Worm (Caenorhabditis elegans) whole organism, L1 larva: ENCODE measurements around the gene Y41D4B.15.

Experiments
- aly-2 ChIP-seq: fragments of 150-350 bp; optimal IDR thresholded peaks from 2 replicates; lab custom pipeline; 2014; ENCODE audit warnings: missing biosample characterization, missing genetic modification characterization
- ama-1 ChIP-seq: fragments of 150-350 bp; optimal IDR thresholded peaks from 2 replicates; lab custom pipeline; 2014
- blmp-1 ChIP-seq: fragments of 150-350 bp; optimal IDR thresholded peaks from 2 replicates; lab custom pipeline; 2014; ENCODE audit warnings: missing biosample characterization, missing genetic modification characterization
- ceh-63 ChIP-seq: fragments of 200-800 bp; sonication (Bioruptor generic); optimal IDR thresholded peaks from 2 replicates; lab custom pipeline; 2018; ENCODE audit warnings: mild to moderate bottlenecking, missing genetic modification characterization, missing compliant biosample characterization
- efl-1 ChIP-seq, 4 experiments: fragments of 150-350 bp; optimal IDR thresholded peaks in 3 of 4; peaks in 1 of 4; 1 replicate in 1 of 4; 2 replicates in 3 of 4; lab custom pipeline; 2014; ENCODE audit warnings: missing biosample characterization in 2 of 4, missing genetic modification characterization in 2 of 4, missing genetic modification reagents in 2 of 4
- egl-13 ChIP-seq: sonication (generic microtip); optimal IDR thresholded peaks from 2 replicates; lab custom pipeline; 2016; ENCODE audit warnings: missing genotype, missing genetic modification reagents, missing genetic modification characterization, missing compliant biosample characterization
- egl-27 ChIP-seq, 2 experiments: fragments of 150-350 bp in 1 of 2; sonication (generic microtip); optimal IDR thresholded peaks; 3 replicates each; lab custom pipeline; 2017 to 2018; ENCODE audit warnings: missing biosample characterization in 2 of 2, missing genetic modification characterization in 2 of 2, missing genetic modification reagents in 2 of 2
- ets-5 ChIP-seq: fragments of 200-800 bp; sonication (Bioruptor generic); IDR thresholded peaks from 2 replicates; pipeline ENCODE4 v1.3.6; 2022; ENCODE audit warnings: missing genetic modification characterization, missing compliant biosample characterization
- fkh-10 ChIP-seq: sonication (generic microtip); optimal IDR thresholded peaks from 2 replicates; lab custom pipeline; 2017; ENCODE audit warnings: missing biosample characterization, missing genetic modification reagents, missing genetic modification characterization
- grh-1 ChIP-seq: fragments of 200-800 bp; sonication (Bioruptor generic); IDR thresholded peaks from 2 replicates; pipeline ENCODE4 v1.3.6; 2022; ENCODE audit warnings: missing genetic modification reagents, missing genetic modification characterization, missing compliant biosample characterization
- hlh-17 ChIP-seq: fragments of 200-800 bp; sonication (Bioruptor generic); optimal IDR thresholded peaks from 2 replicates; lab custom pipeline; 2018; ENCODE audit warnings: missing genetic modification characterization, mild to moderate bottlenecking, missing compliant biosample characterization, moderate library complexity, borderline replicate concordance
- hlh-4 ChIP-seq: sonication (generic microtip); optimal IDR thresholded peaks from 2 replicates; lab custom pipeline; 2016; ENCODE audit warnings: mild to moderate bottlenecking, missing genetic modification characterization, missing compliant biosample characterization
- irx-1 ChIP-seq: sonication (generic microtip); optimal IDR thresholded peaks from 2 replicates; lab custom pipeline; 2016; ENCODE audit warnings: missing genetic modification characterization, missing compliant biosample characterization
- isw-1 ChIP-seq: fragments of 200-800 bp; sonication (Bioruptor generic); IDR thresholded peaks from 2 replicates; pipeline ENCODE4 v1.3.6; 2022; ENCODE audit warnings: missing genetic modification characterization, missing compliant biosample characterization
- lin-14 ChIP-seq: fragments of 200-800 bp; sonication (Bioruptor generic); optimal IDR thresholded peaks from 2 replicates; lab custom pipeline; 2018; ENCODE audit warnings: mild to moderate bottlenecking, missing genetic modification characterization, moderate library complexity, missing compliant biosample characterization
- lin-15B ChIP-seq: fragments of 150-350 bp; sonication (generic microtip); optimal IDR thresholded peaks from 3 replicates; lab custom pipeline; 2014; ENCODE audit warnings: missing biosample characterization, missing genetic modification characterization
- lin-35 ChIP-seq, 2 experiments: fragments of 150-350 bp; optimal IDR thresholded peaks; 2 replicates each; lab custom pipeline; 2014; ENCODE audit warnings: missing biosample characterization in 2 of 2, missing genetic modification characterization in 2 of 2, missing genetic modification reagents in 2 of 2
- lin-39 ChIP-seq: fragments of 150-350 bp; optimal IDR thresholded peaks from 2 replicates; lab custom pipeline; 2014; ENCODE audit warnings: missing biosample characterization, missing genetic modification reagents, missing genetic modification characterization
- lir-3 ChIP-seq: sonication (generic microtip); optimal IDR thresholded peaks from 2 replicates; lab custom pipeline; 2016; ENCODE audit warnings: mild to moderate bottlenecking, missing genetic modification characterization, moderate library complexity, missing compliant biosample characterization; ENCODE audit not compliant: poor library complexity
- lsy-2 ChIP-seq, 2 experiments: fragments of 150-350 bp; optimal IDR thresholded peaks; 2 replicates each; lab custom pipeline; 2014; ENCODE audit warnings: missing biosample characterization in 2 of 2, missing genetic modification characterization in 2 of 2
- mdl-1 ChIP-seq, 2 experiments: fragments of 150-350 bp; optimal IDR thresholded peaks; 2 replicates each; lab custom pipeline; 2014 to 2017; ENCODE audit warnings: missing biosample characterization in 2 of 2, missing genetic modification characterization in 2 of 2, inconsistent platforms in 1 of 2
- mef-2 ChIP-seq: fragments of 150-350 bp; optimal IDR thresholded peaks from 2 replicates; lab custom pipeline; 2014; ENCODE audit warnings: missing biosample characterization, missing genetic modification characterization
- nhr-20 ChIP-seq: sonication (generic microtip); optimal IDR thresholded peaks from 2 replicates; lab custom pipeline; 2016; ENCODE audit warnings: mild to moderate bottlenecking, missing genetic modification characterization, missing compliant biosample characterization
- nhr-47 ChIP-seq: sonication (generic microtip); optimal IDR thresholded peaks from 2 replicates; lab custom pipeline; 2016; ENCODE audit warnings: mild to moderate bottlenecking, missing genetic modification characterization, moderate library complexity, missing compliant biosample characterization
- nhr-71 ChIP-seq: sonication (generic microtip); optimal IDR thresholded peaks from 2 replicates; lab custom pipeline; 2016; ENCODE audit warnings: mild to moderate bottlenecking, missing genetic modification characterization, moderate library complexity, missing compliant biosample characterization
- nhr-76 ChIP-seq: sonication (generic microtip); optimal IDR thresholded peaks from 2 replicates; lab custom pipeline; 2017; ENCODE audit warnings: missing biosample characterization, missing genetic modification characterization
- nhr-85 ChIP-seq: sonication (generic microtip); peaks from one replicate; lab custom pipeline; 2016; ENCODE audit warnings: missing genetic modification characterization, inconsistent platforms, missing compliant biosample characterization
- pax-3 ChIP-seq: fragments of 200-800 bp; sonication (Bioruptor generic); optimal IDR thresholded peaks from 2 replicates; lab custom pipeline; 2018; ENCODE audit warnings: mild to moderate bottlenecking, missing genetic modification characterization, moderate library complexity, missing compliant biosample characterization
- rnt-1 ChIP-seq: sonication (generic microtip); optimal IDR thresholded peaks from 2 replicates; lab custom pipeline; 2016; ENCODE audit warnings: mild to moderate bottlenecking, missing genetic modification characterization, moderate library complexity, missing compliant biosample characterization
- skn-1 ChIP-seq: fragments of 150-350 bp; optimal IDR thresholded peaks from 2 replicates; lab custom pipeline; 2014; ENCODE audit warnings: missing biosample characterization, missing genetic modification characterization
- snu-23 ChIP-seq: sonication (generic microtip); optimal IDR thresholded peaks from 2 replicates; lab custom pipeline; 2016; ENCODE audit warnings: missing genetic modification characterization, missing compliant biosample characterization
- swsn-7 ChIP-seq: sonication (generic microtip); optimal IDR thresholded peaks from 2 replicates; lab custom pipeline; 2016; ENCODE audit warnings: missing genetic modification characterization, missing compliant biosample characterization
- tbx-2 ChIP-seq: sonication (generic microtip); optimal IDR thresholded peaks from 2 replicates; lab custom pipeline; 2016; ENCODE audit warnings: missing genetic modification characterization, missing compliant biosample characterization
- unc-130 ChIP-seq: fragments of 150-350 bp; optimal IDR thresholded peaks from 2 replicates; lab custom pipeline; 2017; ENCODE audit warnings: missing biosample characterization, missing genetic modification characterization, inconsistent platforms
- unc-30 ChIP-seq: sonication (generic microtip); optimal IDR thresholded peaks from 2 replicates; lab custom pipeline; 2017; ENCODE audit warnings: missing biosample characterization, missing genetic modification characterization
- unc-86 ChIP-seq: sonication (generic microtip); optimal IDR thresholded peaks from 2 replicates; lab custom pipeline; 2016; ENCODE audit warnings: missing genetic modification characterization, missing compliant biosample characterization
- vab-15 ChIP-seq: sonication (generic microtip); optimal IDR thresholded peaks from 2 replicates; lab custom pipeline; 2017; ENCODE audit warnings: missing genotype, mild to moderate bottlenecking, missing genetic modification characterization, missing compliant biosample characterization
- xbp-1 ChIP-seq: sonication (generic microtip); optimal IDR thresholded peaks from 2 replicates; lab custom pipeline; 2016; ENCODE audit warnings: missing genetic modification characterization, missing compliant biosample characterization
- zag-1 ChIP-seq: fragments of 150-350 bp; optimal IDR thresholded peaks from 2 replicates; lab custom pipeline; 2014; ENCODE audit warnings: missing biosample characterization, missing genetic modification characterization
- zip-4 ChIP-seq: fragments of 200-800 bp; sonication (Bioruptor generic); optimal IDR thresholded peaks from 2 replicates; lab custom pipeline; 2018; ENCODE audit warnings: mild to moderate bottlenecking, missing genetic modification characterization, moderate library complexity, missing compliant biosample characterization
- ztf-11 ChIP-seq, 2 experiments: sonication (generic microtip); optimal IDR thresholded peaks; 2 replicates each; lab custom pipeline; 2016 to 2017; ENCODE audit warnings: missing genetic modification characterization in 2 of 2, missing biosample characterization in 1 of 2, missing compliant biosample characterization in 1 of 2
- ztf-4 ChIP-seq: fragments of 150-350 bp; optimal IDR thresholded peaks from 2 replicates; lab custom pipeline; 2014; ENCODE audit warnings: missing biosample characterization, missing genetic modification characterization

Y41D4B.15 gene

DNA sequence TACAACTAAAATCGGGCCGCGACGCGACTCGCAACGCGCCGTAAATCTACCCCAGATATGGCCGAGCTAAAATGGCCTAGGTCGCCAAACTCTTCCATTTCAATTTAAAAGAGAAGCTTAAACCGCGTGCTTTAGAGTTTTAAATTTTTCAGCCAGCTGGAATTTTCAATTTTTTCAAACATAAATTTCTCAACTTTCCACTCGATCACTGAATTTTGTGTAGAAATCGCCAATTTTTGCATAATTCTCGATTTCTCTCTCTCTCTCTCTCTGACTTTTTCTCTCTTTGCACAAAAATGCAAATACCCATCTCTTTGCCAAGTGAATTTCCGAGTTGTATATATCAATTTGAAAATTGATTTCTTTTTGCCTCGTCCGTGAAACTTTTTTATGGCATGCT, 40.5 kb upstream of the Y41D4B.15 start, which contains the start of gene K03H6.1:
TSS of gene K03H6.1 (plus strand) at position 301 of the 400 bp plus-strand sequence.
- TF ChIP-seq unc-130 (tag; lab: Kevin White, UChicago), result no peak
- TF ChIP-seq irx-1 (tag; lab: Kevin White, UChicago), result no peak
- TF ChIP-seq ceh-63 (GFP tag; lab: Kevin White, UChicago), result no peak
- no peak for TF ChIP-seq hlh-17
- TF ChIP-seq zip-4 (GFP tag; lab: Kevin White, UChicago), result no peak
- TF ChIP-seq pax-3, result no peak
- no peak for TF ChIP-seq tbx-2 (tag; lab: Kevin White, UChicago)
- TF ChIP-seq isw-1 (GFP tag; lab: Robert Waterston, UW), result no peak
- TF ChIP-seq nhr-76 (tag; lab: Kevin White, UChicago), result no peak
- no peak for TF ChIP-seq mef-2 (tag; lab: Kevin White, UChicago)
- TF ChIP-seq lin-15B (tag; lab: Kevin White, UChicago), result no peak
- TF ChIP-seq grh-1 (GFP tag; lab: Robert Waterston, UW), result no peak
- no peak for TF ChIP-seq hlh-4
- no peak for TF ChIP-seq unc-30
- TF ChIP-seq lin-35 (GFP tag; optimal IDR thresholded peaks at IDR 0.05; lab: Kevin White, UChicago), result no peak
- TF ChIP-seq ztf-11 (tag; optimal IDR thresholded peaks at IDR 0.05; lab: Kevin White, UChicago), result no peak
- no peak for TF ChIP-seq vab-15 (tag; lab: Kevin White, UChicago)
- TF ChIP-seq fkh-10, result no peak

DNA sequence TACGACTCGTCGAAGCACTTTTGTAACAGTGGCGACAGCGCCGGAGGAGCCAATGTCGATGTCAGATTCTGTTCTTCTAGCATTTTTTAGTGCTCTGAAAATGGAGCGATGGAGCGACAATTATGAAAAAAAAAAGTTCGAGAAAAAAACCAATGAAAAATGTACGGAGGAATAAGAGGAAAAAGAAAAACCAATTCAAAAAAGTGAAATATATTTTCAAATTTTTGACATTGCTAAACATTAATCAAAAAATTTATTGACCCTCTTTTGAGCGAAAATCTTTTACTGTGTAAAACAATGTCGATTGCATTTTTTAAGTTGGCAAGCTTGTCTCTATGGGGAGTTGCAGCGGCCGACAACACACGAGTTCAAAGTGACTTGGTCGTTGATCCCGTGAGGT, 27.6 kb upstream of the Y41D4B.15 start, which contains the start of gene K03H6.5:
TSS of gene K03H6.5 (minus strand) at position 101 of the 400 bp plus-strand sequence.
- TF ChIP-seq nhr-47 (tag; lab: Kevin White, UChicago), result no peak
- no peak for TF ChIP-seq swsn-7 (tag; lab: Kevin White, UChicago)
- TF ChIP-seq ceh-63 (GFP tag; lab: Kevin White, UChicago), result no peak
- no peak for TF ChIP-seq skn-1 (tag; lab: Kevin White, UChicago)
- no peak for TF ChIP-seq nhr-20 (tag; lab: Kevin White, UChicago)
- TF ChIP-seq ama-1 (lab: Kevin White, UChicago), result no peak
- no peak for TF ChIP-seq lir-3 (tag; lab: Kevin White, UChicago)
- TF ChIP-seq egl-27 (tag; optimal IDR thresholded peaks at IDR 0.05; lab: Kevin White, UChicago), result no peak
- TF ChIP-seq snu-23 (GFP tag; lab: Kevin White, UChicago), result no peak
- no peak for TF ChIP-seq ets-5 (GFP tag; lab: Robert Waterston, UW)
- TF ChIP-seq, all 84 proteins: peak for 0

DNA sequence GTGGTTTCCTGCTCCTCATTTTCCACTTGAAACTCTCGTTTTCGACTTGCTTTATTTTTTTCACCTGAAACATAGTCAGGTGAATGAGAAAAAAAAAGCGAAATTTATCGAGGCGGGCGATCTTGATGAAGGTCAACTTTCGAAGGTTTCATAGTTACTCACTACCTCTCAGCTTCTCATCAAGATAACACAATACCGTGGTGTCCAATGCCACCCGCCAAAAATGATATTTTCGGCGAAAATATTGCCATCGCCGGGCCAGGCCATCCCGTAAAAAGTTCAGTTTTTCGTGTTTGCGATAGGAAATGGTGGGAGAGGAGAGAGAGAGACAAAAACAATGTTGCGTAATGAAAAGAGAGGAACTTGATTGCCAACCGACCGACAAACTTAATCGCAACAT, 16.8 kb upstream of the Y41D4B.15 start:
- TF ChIP-seq aly-2 (no peak), egl-13 (tag; lab: Kevin White, UChicago) (no peak), lsy-2 (tag; optimal IDR thresholded peaks at IDR 0.05; lab: Kevin White, UChicago) (peak in 1 of 2 experiments; percentile 6), rnt-1 (peak; percentile 13), lir-3 (tag; lab: Kevin White, UChicago) (no peak), efl-1 (optimal IDR thresholded peaks at IDR 0.05; lab: Kevin White, UChicago) (no peak), efl-1 (GFP tag; optimal IDR thresholded peaks at IDR 0.05 in 1 of 2; lab: Kevin White, UChicago) (peak in 1 of 2 experiments; percentile 85), zag-1 (tag; lab: Kevin White, UChicago) (no peak), ztf-11 (tag; optimal IDR thresholded peaks at IDR 0.05; lab: Kevin White, UChicago) (no peak), nhr-85 (tag; lab: Kevin White, UChicago) (peak; percentile 73), swsn-7 (tag; lab: Kevin White, UChicago) (no peak), blmp-1 (peak; percentile 80), ceh-63 (GFP tag; lab: Kevin White, UChicago) (no peak), unc-86 (tag; lab: Kevin White, UChicago) (no peak), lin-14 (peak; percentile 66)

DNA sequence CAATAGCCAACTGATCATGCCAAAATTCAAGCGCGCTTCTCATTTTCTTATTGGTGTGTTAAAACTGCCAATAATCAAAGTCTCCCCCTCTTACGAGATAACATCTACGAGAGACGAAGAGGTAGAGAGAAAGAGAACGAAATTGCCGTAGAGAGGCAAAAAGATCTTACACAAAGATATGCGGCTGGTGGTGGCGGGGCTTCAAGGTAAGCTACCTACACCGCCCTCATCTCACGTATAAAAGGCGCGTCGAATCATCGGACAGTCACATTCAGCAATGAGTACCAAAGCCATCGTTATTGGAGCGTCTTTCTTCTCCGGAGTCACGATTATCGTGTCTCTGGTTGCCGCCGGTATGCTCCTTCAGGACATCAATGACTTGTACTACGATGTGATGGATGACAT, 15.4 kb upstream of the Y41D4B.15 start, which contains the start of gene col-107:
TSS of gene col-107 (plus strand) at position 265 of the 405 bp plus-strand sequence.
- TF ChIP-seq ama-1 (lab: Kevin White, UChicago) (peak; percentile 25), lin-39 (tag; lab: Kevin White, UChicago) (no peak), ztf-4 (tag; lab: Kevin White, UChicago) (peak; percentile 6), nhr-20 (tag; lab: Kevin White, UChicago) (peak; percentile 9), nhr-85 (tag; lab: Kevin White, UChicago) (peak; percentile 86), nhr-71 (tag; lab: Kevin White, UChicago) (peak; percentile 1), snu-23 (GFP tag; lab: Kevin White, UChicago) (peak; percentile 9), xbp-1 (tag; lab: Kevin White, UChicago) (no peak), rnt-1 (peak; percentile 22), ets-5 (GFP tag; lab: Robert Waterston, UW) (no peak), efl-1 (optimal IDR thresholded peaks at IDR 0.05; lab: Kevin White, UChicago) (no peak), efl-1 (GFP tag; optimal IDR thresholded peaks at IDR 0.05 in 1 of 2; lab: Kevin White, UChicago) (peak in 1 of 2 experiments; percentile 77), blmp-1 (peak; percentile 32), mdl-1 (tag; optimal IDR thresholded peaks at IDR 0.05; lab: Kevin White, UChicago) (no peak), lin-14 (peak; percentile 35)
